Worm (Caenorhabditis elegans) whole organism, late embryonic: ENCODE data around the gene F09E5.8.

Source experiments
- F13H6.1 ChIP-seq: sonication (generic microtip); optimal IDR thresholded peaks from 2 replicates; lab custom pipeline; 2016; ENCODE audit warnings: missing genetic modification characterization, missing compliant biosample characterization
- ceh-18 ChIP-seq: sonication (generic microtip); optimal IDR thresholded peaks from 2 replicates; lab custom pipeline; 2016; ENCODE audit warnings: missing genetic modification characterization, missing compliant biosample characterization
- ceh-31 ChIP-seq: sonication (generic microtip); optimal IDR thresholded peaks from 2 replicates; lab custom pipeline; 2016; ENCODE audit warnings: missing genetic modification characterization, missing compliant biosample characterization
- elt-4 ChIP-seq: sonication (generic microtip); optimal IDR thresholded peaks from 2 replicates; lab custom pipeline; 2016; ENCODE audit warnings: missing genetic modification characterization, missing compliant biosample characterization
- ets-4 ChIP-seq: sonication (generic microtip); optimal IDR thresholded peaks from 2 replicates; lab custom pipeline; 2016; ENCODE audit warnings: missing genetic modification characterization, missing compliant biosample characterization
- lim-6 ChIP-seq: sonication (generic microtip); optimal IDR thresholded peaks from 2 replicates; lab custom pipeline; 2016; ENCODE audit warnings: missing genetic modification characterization, missing compliant biosample characterization
- pag-3 ChIP-seq: sonication (generic microtip); optimal IDR thresholded peaks from 2 replicates; lab custom pipeline; 2016; ENCODE audit warnings: missing compliant biosample characterization, missing genetic modification characterization, borderline replicate concordance
- pax-1 ChIP-seq: fragments of 150-350 bp; optimal IDR thresholded peaks from 2 replicates; lab custom pipeline; 2014; ENCODE audit warnings: missing biosample characterization, missing genetic modification characterization
- pha-4 ChIP-seq: fragments of 150-350 bp; optimal IDR thresholded peaks from 2 replicates; lab custom pipeline; 2018; ENCODE audit warnings: missing biosample characterization, missing genetic modification reagents, missing genetic modification characterization
- pqm-1 ChIP-seq: sonication (generic microtip); optimal IDR thresholded peaks from 2 replicates; lab custom pipeline; 2016; ENCODE audit warnings: missing genetic modification characterization, missing compliant biosample characterization
- rnt-1 ChIP-seq: sonication (generic microtip); optimal IDR thresholded peaks from 2 replicates; lab custom pipeline; 2016; ENCODE audit warnings: missing genetic modification characterization, missing compliant biosample characterization
- unc-42 ChIP-seq: sonication (generic microtip); optimal IDR thresholded peaks from 2 replicates; lab custom pipeline; 2016; ENCODE audit warnings: missing genotype, missing genetic modification characterization, missing compliant biosample characterization

- TF ChIP-seq lim-6 (tag; lab: Kevin White, UChicago) (no peak), pha-4 (tag; lab: Kevin White, UChicago) (no peak), pag-3 (no peak), unc-42 (tag; lab: Kevin White, UChicago) (peak; percentile 58), ets-4 (tag; lab: Kevin White, UChicago) (no peak), ceh-31 (tag; lab: Kevin White, UChicago) (peak; percentile 76), pax-1 (tag; lab: Kevin White, UChicago) (no peak), elt-4 (tag; lab: Kevin White, UChicago) (no peak), pqm-1 (tag; lab: Kevin White, UChicago) (no peak), ceh-18 (tag; lab: Kevin White, UChicago) (no peak), rnt-1 (no peak), F13H6.1 (tag; lab: Kevin White, UChicago) (peak; percentile 16)
Observed at ce11 chrII:5336035-5336376, 14.5 kb upstream of the F09E5.8 start.
